Fruit fly (Drosophila melanogaster) whole organism: Measurements from ENCODE around the gene mRpL55.

Source experiments
- CG8478 ChIP-seq: fragments of >200 bp; optimal IDR thresholded peaks from 2 replicates; lab custom pipeline; 2018; ENCODE audit warnings: inconsistent platforms
- EcR ChIP-seq, 2 experiments: fragments of >200 bp; optimal IDR thresholded peaks; 2 replicates each; lab custom pipeline; 2017; ENCODE audit warnings: missing biosample characterization in 2 of 2, missing genetic modification characterization in 2 of 2, missing genetic modification reagents in 2 of 2
- pan ChIP-seq: fragments of >200 bp; optimal IDR thresholded peaks from 2 replicates; lab custom pipeline; 2017
- psq ChIP-seq: fragments of >200 bp; optimal IDR thresholded peaks from 2 replicates; lab custom pipeline; 2017
- usp ChIP-seq: fragments of >200 bp; optimal IDR thresholded peaks from 2 replicates; lab custom pipeline; 2017; ENCODE audit warnings: missing biosample characterization, missing genetic modification characterization, mixed read lengths

DNA sequence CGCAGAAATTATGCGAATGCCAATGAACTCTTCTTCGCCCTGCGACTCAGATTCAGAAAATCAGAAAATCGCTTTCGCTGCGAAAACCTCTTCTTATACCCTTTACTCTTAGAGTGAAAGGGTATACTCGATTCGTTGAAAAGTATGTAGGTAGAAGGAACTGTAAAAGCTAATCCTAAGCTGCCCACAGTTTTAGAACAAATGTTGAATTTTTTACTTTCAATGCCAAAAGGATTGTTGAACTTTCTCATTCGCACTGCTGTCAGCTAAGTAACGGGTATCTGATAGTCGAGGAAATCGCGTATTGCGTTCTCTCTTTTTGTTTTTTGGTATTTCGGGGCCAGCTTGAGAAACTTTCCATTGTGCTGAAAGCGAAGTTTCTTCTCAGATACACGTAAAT is 19.1 kb upstream of the mRpL55 start:
- no peak for TF ChIP-seq EcR (GFP tag; optimal IDR thresholded peaks at IDR 0.05; lab: Kevin White, UChicago)
- TF ChIP-seq usp (GFP tag; lab: Kevin White, UChicago): no peak
- TF ChIP-seq psq (lab: Kevin White, UChicago): no peak
- no peak for TF ChIP-seq CG8478 (lab: Kevin White, UChicago)
- TF ChIP-seq pan (lab: Kevin White, UChicago): peak; percentile 52
